Fruit fly (Drosophila melanogaster) whole organism, prepupa: ENCODE results near the gene Ntf-2.
A peak's percentile ranks its signal among the peaks of the same experiment; 100 is the strongest.

Experiments
- Blimp-1 ChIP-seq: fragments of 200-800 bp; sonication (Bioruptor generic); optimal IDR thresholded peaks from 3 replicates; lab custom pipeline; 2017; ENCODE audit warnings: missing biosample characterization, missing genetic modification characterization, mild to moderate bottlenecking, moderate library complexity, missing genetic modification reagents
- CG10669 ChIP-seq: fragments of 200-800 bp; sonication (Bioruptor generic); optimal IDR thresholded peaks from 3 replicates; lab custom pipeline; 2018; ENCODE audit warnings: missing biosample characterization, mild to moderate bottlenecking, missing genetic modification characterization, moderate library complexity
- CG11762 ChIP-seq: fragments of 200-800 bp; sonication (Bioruptor generic); optimal IDR thresholded peaks from 3 replicates; lab custom pipeline; 2016; ENCODE audit warnings: missing biosample characterization, missing genetic modification characterization; ENCODE audit not compliant: insufficient read depth
- CG11902 ChIP-seq: fragments of 200-800 bp; sonication (Bioruptor generic); optimal IDR thresholded peaks from 3 replicates; lab custom pipeline; 2016; ENCODE audit warnings: missing biosample characterization, missing genetic modification characterization
- CG1621 ChIP-seq: fragments of 200-800 bp; sonication (Bioruptor generic); optimal IDR thresholded peaks from 3 replicates; lab custom pipeline; 2018; ENCODE audit warnings: missing biosample characterization, mild to moderate bottlenecking, missing genetic modification characterization
- CG16779 ChIP-seq: fragments of 200-800 bp; sonication (Bioruptor generic); optimal IDR thresholded peaks from 3 replicates; lab custom pipeline; 2017; ENCODE audit warnings: missing biosample characterization, mild to moderate bottlenecking, missing genetic modification characterization
- CG3032 ChIP-seq: fragments of 200-800 bp; optimal IDR thresholded peaks from 2 replicates; lab custom pipeline; 2019; ENCODE audit warnings: missing biosample characterization, mild to moderate bottlenecking, missing genetic modification characterization, moderate library complexity
- CG31627 ChIP-seq: fragments of 200-800 bp; sonication (Bioruptor generic); optimal IDR thresholded peaks from 3 replicates; lab custom pipeline; 2016; ENCODE audit warnings: missing biosample characterization, missing genetic modification characterization
- CG32006 ChIP-seq: fragments of 200-800 bp; sonication (Bioruptor generic); optimal IDR thresholded peaks from 3 replicates; lab custom pipeline; 2017; ENCODE audit warnings: missing biosample characterization, mild to moderate bottlenecking, missing genetic modification characterization
- CG34406 ChIP-seq: fragments of 200-800 bp; sonication (Bioruptor generic); optimal IDR thresholded peaks from 3 replicates; lab custom pipeline; 2016; ENCODE audit warnings: missing biosample characterization, missing genetic modification characterization
- CG3919 ChIP-seq: fragments of 200-800 bp; sonication (Bioruptor generic); optimal IDR thresholded peaks from 3 replicates; lab custom pipeline; 2016; ENCODE audit warnings: missing biosample characterization, missing genetic modification characterization
- CG4318 ChIP-seq: fragments of 200-800 bp; sonication (Bioruptor generic); optimal IDR thresholded peaks from 3 replicates; lab custom pipeline; 2017; ENCODE audit warnings: missing biosample characterization, mild to moderate bottlenecking, missing genetic modification characterization
- CG6163 ChIP-seq: fragments of 200-800 bp; sonication (Bioruptor generic); IDR thresholded peaks from 3 replicates; pipeline ENCODE4 v1.3.6; 2022; ENCODE audit warnings: missing biosample characterization, missing genetic modification characterization
- CG6276 ChIP-seq: fragments of 200-800 bp; sonication (Bioruptor generic); optimal IDR thresholded peaks from 2 replicates; lab custom pipeline; 2017; ENCODE audit warnings: missing biosample characterization, mild to moderate bottlenecking, missing genetic modification characterization
- CG6792 ChIP-seq: fragments of 200-800 bp; sonication (Bioruptor generic); optimal IDR thresholded peaks from 3 replicates; lab custom pipeline; 2016; ENCODE audit warnings: missing biosample characterization, missing genetic modification characterization
- CG6808 ChIP-seq: fragments of 200-800 bp; sonication (Bioruptor generic); optimal IDR thresholded peaks from 3 replicates; lab custom pipeline; 2017; ENCODE audit warnings: missing biosample characterization, missing genetic modification characterization, mild to moderate bottlenecking, moderate library complexity, missing genetic modification reagents
- CG6854 ChIP-seq: fragments of 200-800 bp; sonication (Bioruptor generic); optimal IDR thresholded peaks from 2 replicates; lab custom pipeline; 2017; ENCODE audit warnings: missing biosample characterization, mild to moderate bottlenecking, missing genetic modification characterization
- CG7368 ChIP-seq: fragments of 200-800 bp; sonication (Bioruptor generic); optimal IDR thresholded peaks from 3 replicates; lab custom pipeline; 2016; ENCODE audit warnings: missing biosample characterization, missing genetic modification characterization
- CG8319 ChIP-seq: fragments of 200-800 bp; sonication (Bioruptor generic); optimal IDR thresholded peaks from 3 replicates; lab custom pipeline; 2016; ENCODE audit warnings: missing biosample characterization, missing genetic modification characterization
- CG8632 ChIP-seq: fragments of 200-800 bp; sonication (Bioruptor generic); optimal IDR thresholded peaks from 3 replicates; lab custom pipeline; 2016; ENCODE audit warnings: missing biosample characterization, missing genetic modification characterization
- Eip78C ChIP-seq: fragments of 200-800 bp; sonication (Bioruptor generic); peaks from one replicate; lab custom pipeline; 2016; ENCODE audit warnings: missing biosample characterization, missing genetic modification characterization
- Eip93F ChIP-seq: fragments of 200-800 bp; sonication (Bioruptor generic); optimal IDR thresholded peaks from 2 replicates; lab custom pipeline; 2016; ENCODE audit warnings: missing biosample characterization, mild to moderate bottlenecking, missing genetic modification characterization
- Ets21C ChIP-seq: fragments of 200-800 bp; sonication (Bioruptor generic); optimal IDR thresholded peaks from 3 replicates; lab custom pipeline; 2016; ENCODE audit warnings: missing biosample characterization, missing genetic modification characterization
- Ets96B ChIP-seq: fragments of 200-800 bp; optimal IDR thresholded peaks from 2 replicates; lab custom pipeline; 2019; ENCODE audit warnings: missing biosample characterization, mild to moderate bottlenecking, missing genetic modification characterization, moderate library complexity
- Gug ChIP-seq: fragments of 200-800 bp; sonication (Bioruptor generic); IDR thresholded peaks from 2 replicates; pipeline ENCODE4 v1.3.6; 2022; ENCODE audit warnings: missing biosample characterization, missing genetic modification characterization
- Hr38 ChIP-seq: sonication (Bioruptor generic); optimal IDR thresholded peaks from 2 replicates; lab custom pipeline; 2016; ENCODE audit warnings: missing biosample characterization, missing genetic modification characterization
- Hr39 ChIP-seq: fragments of 200-800 bp; sonication (Bioruptor generic); optimal IDR thresholded peaks from 2 replicates; lab custom pipeline; 2016; ENCODE audit warnings: missing biosample characterization, missing genetic modification characterization
- Hr4 ChIP-seq: fragments of 200-800 bp; sonication (Bioruptor generic); optimal IDR thresholded peaks from 3 replicates; lab custom pipeline; 2016; ENCODE audit warnings: missing biosample characterization, missing genetic modification characterization
- Met ChIP-seq: fragments of 200-800 bp; sonication (Bioruptor generic); optimal IDR thresholded peaks from 3 replicates; lab custom pipeline; 2016; ENCODE audit warnings: missing biosample characterization, missing genetic modification characterization
- Smox ChIP-seq: fragments of 200-800 bp; sonication (Bioruptor generic); optimal IDR thresholded peaks from 3 replicates; lab custom pipeline; 2016; ENCODE audit warnings: missing biosample characterization, missing genetic modification characterization
- Sox14 ChIP-seq: fragments of 200-800 bp; sonication (Bioruptor generic); optimal IDR thresholded peaks from 3 replicates; lab custom pipeline; 2016; ENCODE audit warnings: missing biosample characterization, missing genetic modification characterization
- Sox15 ChIP-seq: fragments of 200-800 bp; sonication (Bioruptor generic); optimal IDR thresholded peaks from 3 replicates; lab custom pipeline; 2016; ENCODE audit warnings: missing biosample characterization, missing genetic modification characterization
- achi ChIP-seq: fragments of 200-800 bp; sonication (Bioruptor generic); optimal IDR thresholded peaks from 3 replicates; lab custom pipeline; 2016; ENCODE audit warnings: missing biosample characterization, missing genetic modification characterization
- acj6 ChIP-seq: fragments of 200-800 bp; sonication (Bioruptor generic); optimal IDR thresholded peaks from 3 replicates; lab custom pipeline; 2016; ENCODE audit warnings: missing biosample characterization, missing genetic modification characterization
- cyc ChIP-seq: fragments of 200-800 bp; sonication (Bioruptor generic); optimal IDR thresholded peaks from 3 replicates; lab custom pipeline; 2016; ENCODE audit warnings: missing biosample characterization, missing genetic modification characterization
- dac ChIP-seq: fragments of 200-800 bp; sonication (Bioruptor generic); optimal IDR thresholded peaks from 2 replicates; lab custom pipeline; 2017; ENCODE audit warnings: missing biosample characterization, mild to moderate bottlenecking, missing genetic modification characterization
- dsx ChIP-seq: fragments of 200-800 bp; optimal IDR thresholded peaks from 3 replicates; lab custom pipeline; 2019; ENCODE audit warnings: missing biosample characterization, mild to moderate bottlenecking, missing genetic modification characterization, moderate library complexity; ENCODE audit not compliant: poor library complexity, severe bottlenecking
- fd59A ChIP-seq: fragments of 200-800 bp; sonication (Bioruptor generic); optimal IDR thresholded peaks from 2 replicates; lab custom pipeline; 2017; ENCODE audit warnings: missing biosample characterization, mild to moderate bottlenecking, missing genetic modification characterization, missing genetic modification reagents
- fd85E ChIP-seq: fragments of 200-800 bp; sonication (Bioruptor generic); optimal IDR thresholded peaks from 3 replicates; lab custom pipeline; 2016; ENCODE audit warnings: missing biosample characterization, missing genetic modification characterization
- lz ChIP-seq: fragments of 200-800 bp; sonication (Bioruptor generic); optimal IDR thresholded peaks from 3 replicates; lab custom pipeline; 2016; ENCODE audit warnings: missing biosample characterization, missing genetic modification characterization
- net ChIP-seq: fragments of 200-800 bp; sonication (Bioruptor generic); optimal IDR thresholded peaks from 3 replicates; lab custom pipeline; 2016; ENCODE audit warnings: missing biosample characterization, missing genetic modification characterization
- salr ChIP-seq, 2 experiments: fragments of 200-800 bp; sonication (Bioruptor generic); optimal IDR thresholded peaks; 3 replicates each; lab custom pipeline; 2016 to 2018; ENCODE audit warnings: missing biosample characterization in 2 of 2, missing genetic modification characterization in 2 of 2, mild to moderate bottlenecking in 1 of 2
- ss ChIP-seq, 2 experiments: fragments of 200-800 bp; sonication (Bioruptor generic); optimal IDR thresholded peaks; 2 replicates in 1 of 2; 3 replicates in 1 of 2; lab custom pipeline; 2017 to 2018; ENCODE audit warnings: mild to moderate bottlenecking in 2 of 2, missing biosample characterization in 2 of 2, missing genetic modification characterization in 2 of 2, moderate library complexity in 1 of 2
- svp ChIP-seq: fragments of 200-800 bp; sonication (Bioruptor generic); peaks from one replicate; lab custom pipeline; 2016; ENCODE audit warnings: missing biosample characterization, missing genetic modification characterization
- topi ChIP-seq: fragments of 200-800 bp; sonication (Bioruptor generic); optimal IDR thresholded peaks from 3 replicates; lab custom pipeline; 2016; ENCODE audit warnings: missing biosample characterization, missing genetic modification characterization

Ntf-2 gene

DNA sequence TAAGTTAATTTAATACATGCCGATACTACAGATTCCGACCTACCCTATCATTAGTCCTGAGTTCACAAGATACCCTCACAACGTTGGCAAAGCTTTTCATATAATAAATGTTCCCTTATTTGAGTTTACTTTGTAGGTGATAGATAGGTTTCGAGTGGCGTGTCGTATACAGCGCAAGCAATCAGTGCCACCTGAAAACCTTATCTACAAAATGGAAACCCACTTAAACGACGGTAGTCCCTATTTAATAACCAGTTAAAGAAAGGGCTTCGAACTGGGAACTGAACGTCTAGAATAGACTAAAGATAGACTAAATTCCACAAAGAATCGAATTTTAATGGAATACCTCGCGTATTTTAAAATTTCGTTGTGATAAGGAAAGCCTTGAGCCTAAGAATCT, 10.9 kb downstream of the Ntf-2 start:
- no peak for TF ChIP-seq CG11762 (GFP tag; lab: Kevin White, UChicago)
- no peak for TF ChIP-seq Hr4 (GFP tag; lab: Kevin White, UChicago)
- TF ChIP-seq Smox (GFP tag; lab: Kevin White, UChicago), result no peak
- TF ChIP-seq CG10669, result no peak
- TF ChIP-seq cyc (GFP tag; lab: Kevin White, UChicago), result no peak
- no peak for TF ChIP-seq lz (GFP tag; lab: Kevin White, UChicago)
- no peak for TF ChIP-seq Sox15 (GFP tag; lab: Kevin White, UChicago)
- TF ChIP-seq salr (GFP tag; optimal IDR thresholded peaks at IDR 0.05; lab: Kevin White, UChicago), result no peak
- TF ChIP-seq fd85E (GFP tag; lab: Kevin White, UChicago), result no peak
- no peak for TF ChIP-seq Ets21C (GFP tag; lab: Kevin White, UChicago)
- no peak for TF ChIP-seq CG31627
- TF ChIP-seq CG6808 (GFP tag; lab: Kevin White, UChicago), result no peak
- TF ChIP-seq acj6, result no peak
- TF ChIP-seq CG3919, result no peak
- no peak for TF ChIP-seq dsx (GFP tag; lab: Kevin White, UChicago)
- no peak for TF ChIP-seq net
- TF ChIP-seq Met, result no peak
- no peak for TF ChIP-seq Eip78C
- no peak for TF ChIP-seq CG8632 (GFP tag; lab: Kevin White, UChicago)
- no peak for TF ChIP-seq CG8319 (GFP tag; lab: Kevin White, UChicago)

DNA sequence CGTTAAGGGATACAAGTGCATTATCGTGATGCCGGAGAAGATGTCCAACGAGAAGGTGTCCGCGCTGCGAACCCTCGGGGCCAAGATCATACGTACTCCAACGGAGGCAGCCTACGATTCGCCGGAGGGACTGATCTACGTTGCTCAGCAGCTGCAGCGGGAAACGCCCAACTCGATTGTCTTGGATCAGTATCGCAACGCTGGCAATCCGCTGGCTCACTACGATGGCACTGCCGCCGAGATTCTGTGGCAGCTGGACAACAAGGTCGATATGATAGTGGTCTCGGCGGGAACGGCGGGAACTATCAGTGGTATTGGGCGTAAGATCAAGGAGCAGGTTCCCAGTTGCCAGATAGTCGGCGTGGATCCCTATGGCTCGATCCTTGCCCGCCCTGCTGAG, 12.4 kb downstream of the Ntf-2 start:
- TF ChIP-seq CG6163 (GFP tag; lab: Robert Waterston, UW) (no peak), topi (no peak), Gug (GFP tag; lab: Robert Waterston, UW) (no peak), salr (GFP tag; optimal IDR thresholded peaks at IDR 0.05; lab: Kevin White, UChicago) (no peak), CG3032 (tag; lab: Kevin White, UChicago) (no peak), fd85E (GFP tag; lab: Kevin White, UChicago) (no peak), lz (GFP tag; lab: Kevin White, UChicago) (no peak), dsx (GFP tag; lab: Kevin White, UChicago) (no peak), CG1621 (tag; lab: Kevin White, UChicago) (no peak), CG16779 (tag; lab: Kevin White, UChicago) (no peak), fd59A (no peak)

DNA sequence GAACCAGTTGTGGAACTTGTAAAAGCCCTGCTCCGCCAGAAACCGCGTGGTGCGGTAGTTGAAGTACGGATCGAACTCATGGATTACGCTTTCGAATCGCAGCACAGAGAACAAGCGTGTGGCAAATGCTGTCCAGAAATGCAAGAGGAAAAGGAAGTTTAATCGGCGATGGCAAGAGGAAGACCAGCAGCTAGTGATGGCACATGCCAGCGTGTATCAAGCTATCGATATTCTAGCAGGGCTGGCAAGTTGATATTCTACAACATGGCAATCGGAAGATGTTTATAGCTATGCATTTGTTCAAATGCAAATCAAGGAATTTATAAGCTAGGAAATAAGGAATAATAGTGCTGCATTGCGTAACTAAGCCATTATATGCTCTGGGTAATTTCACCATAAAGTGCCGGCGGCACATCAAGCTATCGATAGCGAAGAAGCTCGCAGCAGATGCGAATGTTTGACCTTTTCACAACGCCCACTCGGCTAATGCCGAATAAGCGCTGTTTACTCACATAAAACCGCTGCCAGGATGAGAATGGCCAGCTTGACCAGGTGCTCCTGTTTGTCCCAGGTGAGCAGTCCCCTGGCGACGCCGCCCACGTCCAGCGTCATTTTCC, 17.9 kb downstream of the Ntf-2 start:
- TF ChIP-seq CG11762 (GFP tag; lab: Kevin White, UChicago) (peak; percentile 28), Sox14 (GFP tag; lab: Kevin White, UChicago) (peak; percentile 51), Ets96B (tag; lab: Kevin White, UChicago) (peak; percentile 7), cyc (GFP tag; lab: Kevin White, UChicago) (peak; percentile 66), achi (GFP tag; lab: Kevin White, UChicago) (peak; percentile 70), Eip93F (GFP tag; lab: Kevin White, UChicago) (no peak), CG6276 (peak; percentile 40), fd85E (GFP tag; lab: Kevin White, UChicago) (peak; percentile 67), dsx (GFP tag; lab: Kevin White, UChicago) (peak; percentile 45), CG8319 (GFP tag; lab: Kevin White, UChicago) (peak; percentile 54), CG31627 (peak; percentile 57), svp (GFP tag; lab: Kevin White, UChicago) (peak; percentile 75), Hr39 (GFP tag; lab: Kevin White, UChicago) (peak; percentile 62), CG1621 (tag; lab: Kevin White, UChicago) (peak; percentile 70), CG3032 (tag; lab: Kevin White, UChicago) (peak; percentile 36), Blimp-1 (GFP tag; lab: Kevin White, UChicago) (peak; percentile 53), ss (GFP tag; optimal IDR thresholded peaks at IDR 0.05; lab: Kevin White, UChicago) (peak; percentile 73 to 81), Hr38 (GFP tag; lab: Kevin White, UChicago) (no peak), CG3919 (peak; percentile 84), CG4318 (GFP tag; lab: Kevin White, UChicago) (no peak), CG34406 (GFP tag; lab: Kevin White, UChicago) (peak; percentile 55), CG7368 (GFP tag; lab: Kevin White, UChicago) (peak; percentile 67), CG11902 (GFP tag; lab: Kevin White, UChicago) (peak; percentile 28), CG32006 (GFP tag; lab: Kevin White, UChicago) (peak; percentile 28), dac (GFP tag; lab: Kevin White, UChicago) (peak; percentile 45), CG6854 (GFP tag; lab: Kevin White, UChicago) (peak; percentile 96), salr (GFP tag; optimal IDR thresholded peaks at IDR 0.05; lab: Kevin White, UChicago) (peak in 1 of 2 experiments; percentile 71), CG6792 (peak; percentile 48), acj6 (peak; percentile 50), Smox (GFP tag; lab: Kevin White, UChicago) (peak; percentile 47)
